Worm (Caenorhabditis elegans): ENCODE results near the gene col-75.

ce11 chrII:6409098-6409497 lies 17.0 kb upstream of the col-75 start:
- no peak for TF ChIP-seq unc-62 (GFP tag; optimal IDR thresholded peaks at IDR 0.05)
- no peak for TF ChIP-seq nhr-90 (tag; optimal IDR thresholded peaks at IDR 0.05; ENCODE audit: poor library complexity)
- no peak for TF ChIP-seq ceh-88 (GFP tag; IDR thresholded peaks at IDR 0.05)
